Fruit fly (Drosophila melanogaster) whole organism, embryonic: Measurements from ENCODE around the gene PH4alphaEFB.

Experiments used
- Atf6 ChIP-seq: fragments of 200-800 bp; sonication (Bioruptor generic); IDR thresholded peaks from 2 replicates; pipeline ENCODE4 v1.3.6; 2022; ENCODE audit warnings: missing biosample characterization, missing genetic modification characterization
- CG1024 ChIP-seq: fragments of 200-800 bp; sonication (Bioruptor generic); IDR thresholded peaks from 2 replicates; pipeline ENCODE4 v1.3.6; 2022; ENCODE audit warnings: missing biosample characterization, missing genetic modification characterization
- CG11504 ChIP-seq: fragments of 200-800 bp; sonication (Bioruptor generic); optimal IDR thresholded peaks from 3 replicates; lab custom pipeline; 2019; ENCODE audit warnings: missing biosample characterization, mild to moderate bottlenecking, missing genetic modification characterization, moderate library complexity
- CG12071 ChIP-seq: fragments of 200-800 bp; sonication (Bioruptor generic); optimal IDR thresholded peaks from 3 replicates; lab custom pipeline; 2018; ENCODE audit warnings: missing biosample characterization, mild to moderate bottlenecking, missing genetic modification characterization
- CG12659 ChIP-seq: fragments of 200-800 bp; sonication (Bioruptor generic); optimal IDR thresholded peaks from 3 replicates; lab custom pipeline; 2017; ENCODE audit warnings: mild to moderate bottlenecking, missing biosample characterization, missing genetic modification reagents, missing genetic modification characterization
- CG12942 ChIP-seq: fragments of 200-800 bp; sonication (Bioruptor generic); optimal IDR thresholded peaks from 3 replicates; lab custom pipeline; 2016; ENCODE audit warnings: missing biosample characterization, missing genetic modification characterization
- CG13123 ChIP-seq: fragments of 200-800 bp; sonication (Bioruptor generic); optimal IDR thresholded peaks from 2 replicates; lab custom pipeline; 2016; ENCODE audit warnings: missing biosample characterization, missing genetic modification characterization
- CG13296 ChIP-seq: fragments of 200-800 bp; sonication (Bioruptor generic); optimal IDR thresholded peaks from 3 replicates; lab custom pipeline; 2018; ENCODE audit warnings: missing biosample characterization, mild to moderate bottlenecking, missing genetic modification characterization
- CG13775 ChIP-seq: fragments of 200-800 bp; sonication (Bioruptor generic); optimal IDR thresholded peaks from 3 replicates; lab custom pipeline; 2017; ENCODE audit warnings: missing biosample characterization, mild to moderate bottlenecking, missing genetic modification characterization
- CG1832 ChIP-seq: fragments of 200-800 bp; sonication (Bioruptor generic); optimal IDR thresholded peaks from 2 replicates; lab custom pipeline; 2017; ENCODE audit warnings: missing biosample characterization, mild to moderate bottlenecking, missing genetic modification characterization, inconsistent platforms
- CG32772 ChIP-seq: fragments of 200-800 bp; sonication (Bioruptor generic); IDR thresholded peaks from 2 replicates; pipeline ENCODE4 v1.3.6; 2022; ENCODE audit warnings: missing biosample characterization, missing genetic modification characterization
- CG3281 ChIP-seq: fragments of 200-800 bp; sonication (Bioruptor generic); optimal IDR thresholded peaks from 3 replicates; lab custom pipeline; 2017; ENCODE audit warnings: missing biosample characterization, mild to moderate bottlenecking, missing genetic modification characterization
- CG3407 ChIP-seq: fragments of 200-800 bp; sonication (Bioruptor generic); optimal IDR thresholded peaks from 2 replicates; lab custom pipeline; 2018; ENCODE audit warnings: missing biosample characterization, mild to moderate bottlenecking, missing genetic modification characterization
- CG34376 ChIP-seq: fragments of 200-800 bp; sonication (Bioruptor generic); optimal IDR thresholded peaks from 2 replicates; lab custom pipeline; 2018; ENCODE audit warnings: missing biosample characterization, mild to moderate bottlenecking, missing genetic modification characterization
- CG3847 ChIP-seq: fragments of 200-800 bp; sonication (Bioruptor generic); IDR thresholded peaks from 2 replicates; pipeline ENCODE4 v1.3.6; 2022; ENCODE audit warnings: missing biosample characterization, missing genetic modification characterization
- CG7271 ChIP-seq: fragments of 200-800 bp; sonication (Bioruptor generic); optimal IDR thresholded peaks from 2 replicates; lab custom pipeline; 2018; ENCODE audit warnings: missing biosample characterization, mild to moderate bottlenecking, missing genetic modification characterization, moderate library complexity
- CG7987 ChIP-seq: fragments of 200-800 bp; sonication (Bioruptor generic); optimal IDR thresholded peaks from 2 replicates; lab custom pipeline; 2018; ENCODE audit warnings: missing biosample characterization, mild to moderate bottlenecking, missing genetic modification characterization, moderate library complexity
- CG8089 ChIP-seq: fragments of 200-800 bp; sonication (Bioruptor generic); optimal IDR thresholded peaks from 3 replicates; lab custom pipeline; 2016; ENCODE audit warnings: missing biosample characterization, missing genetic modification characterization
- CoRest ChIP-seq: fragments of 200-800 bp; sonication (Bioruptor generic); optimal IDR thresholded peaks from 3 replicates; lab custom pipeline; 2018; ENCODE audit warnings: missing biosample characterization, mild to moderate bottlenecking, missing genetic modification characterization, moderate library complexity
- Deaf1 ChIP-seq: fragments of 200-800 bp; optimal IDR thresholded peaks from 3 replicates; lab custom pipeline; 2019; ENCODE audit warnings: missing biosample characterization, mild to moderate bottlenecking, missing genetic modification characterization, moderate library complexity
- Dll ChIP-seq: fragments of 200-800 bp; sonication (Bioruptor generic); IDR thresholded peaks from 4 replicates; pipeline ENCODE4 v1.3.6; 2022; ENCODE audit warnings: missing biosample characterization, missing genetic modification characterization; ENCODE audit not compliant: partially characterized antibody
- Dref ChIP-seq: fragments of 200-800 bp; sonication (Bioruptor generic); IDR thresholded peaks from 2 replicates; pipeline ENCODE4 v1.3.6; 2022; ENCODE audit warnings: missing biosample characterization, missing genetic modification characterization
- E2f2 ChIP-seq: fragments of 200-800 bp; sonication (Bioruptor generic); IDR thresholded peaks from 2 replicates; pipeline ENCODE4 v1.3.6; 2022; ENCODE audit warnings: missing biosample characterization, missing genetic modification characterization
- Hr78 ChIP-seq, 2 experiments: fragments of 200-800 bp in 1 of 2; fragments of >200 bp in 1 of 2; sonication (Bioruptor generic) in 1 of 2; optimal IDR thresholded peaks; 2 replicates each; lab custom pipeline; 2017 to 2019; ENCODE audit warnings: missing biosample characterization in 2 of 2, missing genetic modification characterization in 2 of 2, mild to moderate bottlenecking in 1 of 2, moderate library complexity in 1 of 2
- Kr ChIP-seq: fragments of 200-800 bp; sonication (Bioruptor generic); optimal IDR thresholded peaks from 2 replicates; lab custom pipeline; 2017; ENCODE audit warnings: missing biosample characterization, mild to moderate bottlenecking, missing genetic modification characterization
- Mrtf ChIP-seq: fragments of 200-800 bp; sonication (Bioruptor generic); IDR thresholded peaks from 3 replicates; pipeline ENCODE4 v1.3.6; 2022; ENCODE audit warnings: missing biosample characterization, missing genetic modification characterization
- Tbp ChIP-seq: fragments of >200 bp; optimal IDR thresholded peaks from 2 replicates; lab custom pipeline; 2018; ENCODE audit warnings: missing biosample characterization, missing genetic modification characterization
- bsh ChIP-seq, 2 experiments: fragments of 200-800 bp; sonication (Bioruptor generic); optimal IDR thresholded peaks; 2 replicates each; lab custom pipeline; 2017 to 2018; ENCODE audit warnings: mild to moderate bottlenecking in 2 of 2, missing biosample characterization in 2 of 2, missing genetic modification characterization in 2 of 2, moderate library complexity in 1 of 2
- cad ChIP-seq: fragments of >200 bp; optimal IDR thresholded peaks from 2 replicates; lab custom pipeline; 2017; ENCODE audit warnings: missing biosample characterization, missing genetic modification characterization
- chinmo ChIP-seq: fragments of 200-800 bp; sonication (Bioruptor generic); IDR thresholded peaks from 4 replicates; pipeline ENCODE4 v1.3.6; 2022; ENCODE audit warnings: missing biosample characterization, missing genetic modification characterization; ENCODE audit not compliant: partially characterized antibody
- chn ChIP-seq: fragments of 200-800 bp; sonication (Bioruptor generic); optimal IDR thresholded peaks from 2 replicates; lab custom pipeline; 2016; ENCODE audit warnings: missing biosample characterization, missing genetic modification characterization
- da ChIP-seq: fragments of 200-800 bp; sonication (Bioruptor generic); optimal IDR thresholded peaks from 2 replicates; lab custom pipeline; 2016; ENCODE audit warnings: missing biosample characterization, missing genetic modification characterization
- dimm ChIP-seq: fragments of 200-800 bp; sonication (Bioruptor generic); IDR thresholded peaks from 2 replicates; pipeline ENCODE4 v1.3.6; 2022; ENCODE audit warnings: missing biosample characterization, missing genetic modification characterization
- dpn ChIP-seq, 2 experiments: fragments of 200-800 bp; sonication (Bioruptor generic); optimal IDR thresholded peaks; 3 replicates each; lab custom pipeline; 2016; ENCODE audit warnings: missing biosample characterization in 2 of 2, missing genetic modification characterization in 2 of 2
- emc ChIP-seq: fragments of 200-800 bp; sonication (Bioruptor generic); optimal IDR thresholded peaks from 2 replicates; lab custom pipeline; 2016; ENCODE audit warnings: missing biosample characterization, missing genetic modification characterization
- ems ChIP-seq: fragments of 200-800 bp; sonication (Bioruptor generic); optimal IDR thresholded peaks from 3 replicates; lab custom pipeline; 2016; ENCODE audit warnings: missing biosample characterization, missing genetic modification characterization
- eve ChIP-seq, 2 experiments: fragments of >200 bp; optimal IDR thresholded peaks; 2 replicates each; lab custom pipeline; 2017; ENCODE audit warnings: missing biosample characterization in 2 of 2, missing genetic modification characterization in 2 of 2
- ftz-f1 ChIP-seq: fragments of 200-800 bp; sonication (Bioruptor generic); optimal IDR thresholded peaks from 2 replicates; lab custom pipeline; 2016; ENCODE audit warnings: missing biosample characterization, missing genetic modification characterization
- gcm ChIP-seq: fragments of 200-800 bp; sonication (Bioruptor generic); optimal IDR thresholded peaks from 2 replicates; lab custom pipeline; 2019; ENCODE audit warnings: missing biosample characterization, mild to moderate bottlenecking, missing genetic modification characterization, moderate library complexity
- lilli ChIP-seq: fragments of 200-800 bp; sonication (Bioruptor generic); optimal IDR thresholded peaks from 3 replicates; lab custom pipeline; 2016; ENCODE audit warnings: missing biosample characterization, missing genetic modification characterization
- nau ChIP-seq: fragments of 200-800 bp; sonication (Bioruptor generic); optimal IDR thresholded peaks from 3 replicates; lab custom pipeline; 2017; ENCODE audit warnings: missing biosample characterization, mild to moderate bottlenecking, missing genetic modification characterization, missing genetic modification reagents
- psq ChIP-seq: fragments of 200-800 bp; sonication (Bioruptor generic); optimal IDR thresholded peaks from 2 replicates; lab custom pipeline; 2017; ENCODE audit warnings: missing biosample characterization, missing genetic modification characterization
- pzg ChIP-seq: fragments of 200-800 bp; sonication (Bioruptor generic); optimal IDR thresholded peaks from 3 replicates; lab custom pipeline; 2018; ENCODE audit warnings: missing biosample characterization, mild to moderate bottlenecking, missing genetic modification characterization, moderate library complexity
- run ChIP-seq: fragments of 200-800 bp; sonication (Bioruptor generic); optimal IDR thresholded peaks from 3 replicates; lab custom pipeline; 2018; ENCODE audit warnings: missing biosample characterization, mild to moderate bottlenecking, missing genetic modification characterization
- sc ChIP-seq, 3 experiments: fragments of >200 bp in 2 of 3; fragments of 200-800 bp in 1 of 3; sonication (Bioruptor generic) in 1 of 3; optimal IDR thresholded peaks; 2 replicates in 2 of 3; 3 replicates in 1 of 3; lab custom pipeline; 2017; ENCODE audit warnings: mild to moderate bottlenecking in 1 of 3, missing biosample characterization in 1 of 3, missing genetic modification characterization in 1 of 3, missing genetic modification reagents in 1 of 3
- sd ChIP-seq: fragments of 200-800 bp; sonication (Bioruptor generic); optimal IDR thresholded peaks from 3 replicates; lab custom pipeline; 2018; ENCODE audit warnings: missing biosample characterization, mild to moderate bottlenecking, missing genetic modification characterization, moderate library complexity
- sisA ChIP-seq: fragments of 200-800 bp; sonication (Bioruptor generic); IDR thresholded peaks from 2 replicates; pipeline ENCODE4 v1.3.6; 2022; ENCODE audit warnings: missing biosample characterization, missing genetic modification characterization
- toy ChIP-seq: fragments of 200-800 bp; sonication (Bioruptor generic); IDR thresholded peaks from 2 replicates; pipeline ENCODE4 v1.3.6; 2022; ENCODE audit warnings: missing biosample characterization, missing genetic modification characterization
- tup ChIP-seq: fragments of 200-800 bp; sonication (Bioruptor generic); optimal IDR thresholded peaks from 2 replicates; lab custom pipeline; 2016; ENCODE audit warnings: missing biosample characterization, mild to moderate bottlenecking, missing genetic modification characterization, moderate library complexity
- wek ChIP-seq: fragments of 200-800 bp; sonication (Bioruptor generic); optimal IDR thresholded peaks from 3 replicates; lab custom pipeline; 2018; ENCODE audit warnings: missing biosample characterization, mild to moderate bottlenecking, missing genetic modification characterization, moderate library complexity
- zfh2 ChIP-seq: fragments of 200-800 bp; sonication (Bioruptor generic); optimal IDR thresholded peaks from 2 replicates; lab custom pipeline; 2016; ENCODE audit warnings: missing biosample characterization, missing genetic modification characterization

Gene PH4alphaEFB

dm6 chr3R:30449446-30449845 is 16.4 kb upstream of the PH4alphaEFB start (continued):
- no peak for TF ChIP-seq dimm
- TF ChIP-seq pzg (GFP tag; lab: Kevin White, UChicago): no peak
- TF ChIP-seq CG12942 (GFP tag; lab: Kevin White, UChicago): no peak
- no peak for TF ChIP-seq Dll
- no peak for TF ChIP-seq sd (tag; lab: Kevin White, UChicago)
- TF ChIP-seq bsh (GFP tag; optimal IDR thresholded peaks at IDR 0.05; lab: Kevin White, UChicago): no peak
- TF ChIP-seq CG7271 (tag; lab: Kevin White, UChicago): no peak
- peak; percentile 98 for TF ChIP-seq CG7987 (GFP tag; lab: Kevin White, UChicago)
- no peak for TF ChIP-seq CG11504 (tag; lab: Kevin White, UChicago)
- no peak for TF ChIP-seq CG3847
- TF ChIP-seq eve (GFP tag; optimal IDR thresholded peaks at IDR 0.05; lab: Kevin White, UChicago): no peak
- no peak for TF ChIP-seq CG13296 (GFP tag; lab: Kevin White, UChicago)
- TF ChIP-seq gcm (GFP tag; lab: Kevin White, UChicago): no peak
- peak; percentile 70 for TF ChIP-seq run (tag; lab: Kevin White, UChicago)
- no peak for TF ChIP-seq dpn (GFP tag; optimal IDR thresholded peaks at IDR 0.05; lab: Kevin White, UChicago)
- no peak for TF ChIP-seq sisA (GFP tag; lab: Robert Waterston, UW)
- no peak for TF ChIP-seq ems (GFP tag; lab: Kevin White, UChicago)
- no peak for TF ChIP-seq CG12659
- no peak for TF ChIP-seq psq
- TF ChIP-seq CG3281 (GFP tag; lab: Kevin White, UChicago): no peak
- no peak for TF ChIP-seq CG12071 (GFP tag; lab: Kevin White, UChicago)
- TF ChIP-seq sc (optimal IDR thresholded peaks at IDR 0.05; lab: Kevin White, UChicago): no peak
- TF ChIP-seq sc (GFP tag; optimal IDR thresholded peaks at IDR 0.05; lab: Kevin White, UChicago): no peak
- TF ChIP-seq CG13775 (GFP tag; lab: Kevin White, UChicago): no peak
- no peak for TF ChIP-seq Deaf1 (tag; lab: Kevin White, UChicago)
- no peak for TF ChIP-seq emc (GFP tag; lab: Kevin White, UChicago)
- no peak for TF ChIP-seq CG13123 (GFP tag; lab: Kevin White, UChicago)
- TF ChIP-seq CG34376 (GFP tag; lab: Kevin White, UChicago): peak; percentile 26
- no peak for TF ChIP-seq Dref
- TF ChIP-seq Mrtf (GFP tag; lab: Robert Waterston, UW): no peak
- no peak for TF ChIP-seq wek (GFP tag; lab: Kevin White, UChicago)
- TF ChIP-seq toy (GFP tag; lab: Robert Waterston, UW): no peak
- TF ChIP-seq CG3407: no peak
- no peak for TF ChIP-seq nau (GFP tag; lab: Kevin White, UChicago)
- no peak for TF ChIP-seq CoRest (tag; lab: Kevin White, UChicago)
- no peak for TF ChIP-seq tup
- TF ChIP-seq Kr (GFP tag; lab: Kevin White, UChicago): no peak
- no peak for TF ChIP-seq CG1024
- TF ChIP-seq lilli: no peak
- peak; percentile 48 for TF ChIP-seq ftz-f1 (GFP tag; lab: Kevin White, UChicago)
- no peak for TF ChIP-seq E2f2 (GFP tag; lab: Robert Waterston, UW)
- TF ChIP-seq cad: no peak
- no peak for TF ChIP-seq CG1832 (GFP tag; lab: Kevin White, UChicago)
- TF ChIP-seq Tbp (GFP tag; lab: Kevin White, UChicago): no peak
- no peak for TF ChIP-seq Atf6 (GFP tag; lab: Robert Waterston, UW)
- TF ChIP-seq CG8089 (GFP tag; lab: Kevin White, UChicago): no peak
- TF ChIP-seq chn (GFP tag; lab: Kevin White, UChicago): no peak
- TF ChIP-seq CG32772 (GFP tag; lab: Robert Waterston, UW): no peak
- TF ChIP-seq da: no peak
- TF ChIP-seq zfh2 (GFP tag; lab: Kevin White, UChicago): no peak
- TF ChIP-seq chinmo (GFP tag; lab: Robert Waterston, UW): peak; percentile 61; the same call in 2 of the 4 replicates
- peak in 1 of 2 experiments; percentile 94 for TF ChIP-seq Hr78 (GFP tag; optimal IDR thresholded peaks at IDR 0.05; lab: Kevin White, UChicago)
